Worm (Caenorhabditis elegans): ENCODE results near the gene Y116A8C.38.

- TF ChIP-seq ceh-9 (tag; optimal IDR thresholded peaks at IDR 0.05) (no peak), fkh-10 (GFP tag; optimal IDR thresholded peaks at IDR 0.05) (no peak), nhr-11 (tag; optimal IDR thresholded peaks at IDR 0.05) (no peak), madf-2 (tag; optimal IDR thresholded peaks at IDR 0.05) (no peak), rnt-1 (tag; optimal IDR thresholded peaks at IDR 0.05) (no peak), nhr-232 (tag; optimal IDR thresholded peaks at IDR 0.05) (no peak)
Observed at ce11 chrIV:17162515-17162914, 31.2 kb downstream of the Y116A8C.38 start, which contains the start of gene skr-13.
